Worm (Caenorhabditis elegans): ENCODE measurements around the gene unc-10.

DNA sequence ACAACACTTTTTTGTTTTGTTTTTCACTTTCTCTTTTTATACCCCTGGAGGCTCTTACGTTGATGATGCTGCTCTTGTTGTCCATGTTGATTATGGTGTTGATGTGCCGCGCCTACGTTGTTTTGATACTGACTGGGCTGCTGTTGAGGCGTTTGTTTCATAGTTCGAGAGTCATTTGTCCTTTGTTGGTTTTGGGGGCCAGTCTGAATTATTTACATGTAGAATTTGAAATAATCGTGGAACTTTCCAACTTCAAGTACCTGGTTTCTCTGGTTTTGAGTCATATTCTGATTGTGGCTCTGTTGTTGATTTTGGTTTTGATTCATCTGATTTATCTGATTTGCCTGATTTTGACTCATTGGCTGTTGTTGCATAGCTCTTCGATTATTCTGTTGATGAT is 2.0 kb downstream of the unc-10 start:
- TF ChIP-seq ces-1 (GFP tag; optimal IDR thresholded peaks at IDR 0.05) (no peak), unc-120 (tag; optimal IDR thresholded peaks at IDR 0.05; ENCODE audit: poor library complexity, severe bottlenecking) (no peak), ztf-11 (tag; optimal IDR thresholded peaks at IDR 0.05) (no peak)
